Worm (Caenorhabditis elegans) whole organism, L4 larva: ENCODE results near the gene F59A2.5.

Experiments
- T26A8.4 ChIP-seq: fragments of 200-800 bp; sonication (Bioruptor generic); IDR thresholded peaks from 2 replicates; pipeline ENCODE4 v1.3.6; 2022; ENCODE audit warnings: missing genetic modification characterization, missing compliant biosample characterization
- fkh-10 ChIP-seq: fragments of 150-350 bp; optimal IDR thresholded peaks from 2 replicates; lab custom pipeline; 2014; ENCODE audit warnings: missing biosample characterization, missing genetic modification reagents, missing genetic modification characterization
- lsy-2 ChIP-seq, 2 experiments: fragments of 150-350 bp in 1 of 2; sonication (generic microtip) in 1 of 2; optimal IDR thresholded peaks; 2 replicates each; lab custom pipeline; 2014 to 2017; ENCODE audit warnings: missing biosample characterization in 2 of 2, missing genetic modification characterization in 2 of 2
- mep-1 ChIP-seq: fragments of 150-350 bp; sonication (generic microtip); optimal IDR thresholded peaks from 3 replicates; lab custom pipeline; 2014; ENCODE audit warnings: missing biosample characterization, missing genetic modification characterization
- pha-4 ChIP-seq, 2 experiments: fragments of 150-350 bp in 1 of 2; fragments of 200-800 bp in 1 of 2; sonication (Bioruptor generic) in 1 of 2; IDR thresholded peaks in 1 of 2; optimal IDR thresholded peaks in 1 of 2; 2 replicates each; pipeline versions ENCODE4 v1.3.6 to Lab custom; 2014 to 2022; ENCODE audit warnings: missing genetic modification characterization in 2 of 2, missing genetic modification reagents in 2 of 2, missing biosample characterization in 1 of 2, missing compliant biosample characterization in 1 of 2
- vab-7 ChIP-seq: fragments of 200-800 bp; sonication (Bioruptor generic); IDR thresholded peaks from 2 replicates; pipeline ENCODE4 v1.3.6; 2022; ENCODE audit warnings: missing genetic modification reagents, missing genetic modification characterization, missing compliant biosample characterization

DNA sequence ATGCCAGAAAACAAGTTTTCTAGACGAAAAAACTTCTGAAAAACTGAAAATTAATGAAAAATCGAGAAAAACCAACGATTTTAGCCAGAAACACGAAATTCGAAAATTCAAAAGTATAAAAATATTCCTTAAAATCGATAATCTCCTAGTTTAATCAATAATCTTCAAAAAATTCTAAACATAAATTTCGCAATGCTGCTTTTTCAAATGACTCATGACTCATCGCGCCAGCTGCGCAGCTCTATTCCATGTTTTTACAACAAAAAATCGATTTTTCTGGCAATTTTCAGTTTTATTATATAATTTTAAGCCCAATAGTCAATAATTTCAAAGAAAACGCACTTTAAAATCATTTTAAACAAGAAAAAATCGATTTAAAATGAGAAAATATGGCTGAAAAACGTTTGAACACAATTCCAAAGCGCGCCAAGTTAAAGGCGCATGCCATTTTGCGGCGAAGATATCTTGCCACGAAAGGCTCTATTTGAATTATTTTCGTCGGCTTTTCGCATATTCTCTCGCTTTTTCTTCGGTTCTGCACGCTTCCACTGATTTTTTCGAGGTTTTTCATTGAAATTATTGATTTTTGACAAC, 8.7 kb upstream of the F59A2.5 start, which contains the start of gene cri-3:
- TF ChIP-seq vab-7 (no peak), fkh-10 (no peak), mep-1 (tag; lab: Kevin White, UChicago) (no peak), lsy-2 (tag; optimal IDR thresholded peaks at IDR 0.05; lab: Kevin White, UChicago) (peak in 1 of 2 experiments; percentile 6), T26A8.4 (no peak), pha-4 (GFP tag; IDR thresholded peaks at IDR 0.05; lab: Robert Waterston, UW) (no peak), pha-4 (tag; optimal IDR thresholded peaks at IDR 0.05; lab: Kevin White, UChicago) (no peak)
